Worm (Caenorhabditis elegans): Measurements from ENCODE around the gene C37C3.1.

The C37C3.1 gene

ce11 chrV:7822655-7823054, 35.1 kb upstream of the C37C3.1 start (continued):
- TF ChIP-seq zip-5 (tag; optimal IDR thresholded peaks at IDR 0.05), result no peak
- peak; percentile 98 for TF ChIP-seq unc-55 (GFP tag; optimal IDR thresholded peaks at IDR 0.05)
- no peak for TF ChIP-seq unc-42 (tag; optimal IDR thresholded peaks at IDR 0.05)
- TF ChIP-seq mec-3 (tag; optimal IDR thresholded peaks at IDR 0.05; ENCODE audit: borderline replicate concordance), result no peak
- peak; percentile 16 for TF ChIP-seq nfya-1 (tag; optimal IDR thresholded peaks at IDR 0.05)
- no peak for TF ChIP-seq T23F11.4 (GFP tag; optimal IDR thresholded peaks at IDR 0.05)
- no peak for TF ChIP-seq hlh-30 (tag; optimal IDR thresholded peaks at IDR 0.05; ENCODE audit: insufficient read depth)
- no peak for TF ChIP-seq ceh-19 (GFP tag; optimal IDR thresholded peaks at IDR 0.05)

- TF ChIP-seq unc-55 (GFP tag; optimal IDR thresholded peaks at IDR 0.05) (peak; percentile 10), hlh-8 (tag; optimal IDR thresholded peaks at IDR 0.05) (peak; percentile 58), ref-2 (tag; optimal IDR thresholded peaks at IDR 0.05) (no peak)
These were observed 33.6 kb upstream of the C37C3.1 start for ce11 chrV:7824138-7824537.

DNA sequence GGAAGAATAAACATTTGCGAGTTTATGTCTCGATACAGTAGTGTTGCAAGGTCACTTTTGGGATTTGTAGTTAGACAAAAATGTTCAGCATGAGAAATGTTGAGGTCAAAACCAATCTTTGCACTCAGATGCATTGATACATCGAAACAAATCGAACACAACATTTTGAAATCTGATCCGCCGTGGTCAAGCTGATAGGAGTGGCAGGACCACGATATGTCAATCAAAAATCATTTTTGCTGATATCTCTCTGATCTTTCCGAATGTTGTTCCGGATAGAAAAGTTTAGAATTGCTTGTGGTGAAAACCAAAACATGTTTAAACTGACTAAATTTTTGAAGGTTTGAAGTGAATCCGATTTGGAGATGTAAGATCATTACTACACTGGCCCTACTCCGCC, 31.9 kb upstream of the C37C3.1 start:
- TF ChIP-seq nhr-11 (tag; optimal IDR thresholded peaks at IDR 0.05) (no peak), hlh-6 (tag; optimal IDR thresholded peaks at IDR 0.05) (no peak), unc-55 (GFP tag; optimal IDR thresholded peaks at IDR 0.05) (peak; percentile 58), ceh-9 (tag; optimal IDR thresholded peaks at IDR 0.05) (no peak)

ce11 chrV:7826362-7826761, 31.4 kb upstream of the C37C3.1 start:
- peak; percentile 64 for TF ChIP-seq hlh-8 (tag; optimal IDR thresholded peaks at IDR 0.05)
- TF ChIP-seq nhr-11 (tag; optimal IDR thresholded peaks at IDR 0.05), result no peak
- TF ChIP-seq hlh-6 (tag; optimal IDR thresholded peaks at IDR 0.05), result no peak
- TF ChIP-seq dve-1 (tag; optimal IDR thresholded peaks at IDR 0.05), result no peak
- peak; percentile 3 for TF ChIP-seq unc-55 (GFP tag; optimal IDR thresholded peaks at IDR 0.05)

- TF ChIP-seq ama-1 (optimal IDR thresholded peaks at IDR 0.05), result no peak
These were observed 30.8 kb upstream of the C37C3.1 start, which contains the start of gene mig-6 for ce11 chrV:7826917-7827316. mig-6 (plus strand) TSS chrV:7827217.

DNA sequence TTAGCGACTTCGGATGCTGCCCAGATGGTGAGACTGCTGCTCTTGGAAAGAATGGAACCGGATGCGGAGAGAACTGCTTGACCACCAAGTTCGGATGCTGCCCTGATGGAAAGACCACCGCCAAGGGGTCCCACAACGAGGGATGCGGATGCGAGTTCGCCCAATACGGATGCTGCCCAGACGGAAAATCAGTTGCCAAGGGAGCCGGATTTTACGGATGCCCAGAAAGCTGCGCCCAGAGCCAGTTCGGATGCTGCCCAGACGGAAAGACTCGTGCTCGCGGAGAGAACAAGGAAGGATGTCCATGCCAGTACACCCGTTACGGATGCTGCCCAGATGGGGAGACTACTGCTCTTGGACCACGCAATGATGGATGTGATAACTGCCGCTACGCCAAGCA, 26.8 kb upstream of the C37C3.1 start:
- TF ChIP-seq F13H6.1 (tag; optimal IDR thresholded peaks at IDR 0.05), result no peak
- TF ChIP-seq dmd-4 (tag; optimal IDR thresholded peaks at IDR 0.05; ENCODE audit: borderline replicate concordance), result no peak
- no peak for TF ChIP-seq hlh-8 (tag; optimal IDR thresholded peaks at IDR 0.05)
- no peak for TF ChIP-seq tbx-2 (tag; optimal IDR thresholded peaks at IDR 0.05)
- no peak for TF ChIP-seq unc-86 (tag; optimal IDR thresholded peaks at IDR 0.05)
- no peak for TF ChIP-seq madf-2 (tag; optimal IDR thresholded peaks at IDR 0.05)
- TF ChIP-seq unc-42 (tag; optimal IDR thresholded peaks at IDR 0.05), result no peak
- TF ChIP-seq ttx-3 (tag; optimal IDR thresholded peaks at IDR 0.05), result no peak
- TF ChIP-seq nfya-1 (tag; optimal IDR thresholded peaks at IDR 0.05), result no peak
- no peak for TF ChIP-seq ets-4 (tag; optimal IDR thresholded peaks at IDR 0.05)
- no peak for TF ChIP-seq pros-1 (tag; optimal IDR thresholded peaks at IDR 0.05)
- TF ChIP-seq ceh-24 (tag; optimal IDR thresholded peaks at IDR 0.05), result no peak
- no peak for TF ChIP-seq nhr-11 (tag; optimal IDR thresholded peaks at IDR 0.05)
- TF ChIP-seq ceh-18 (tag; optimal IDR thresholded peaks at IDR 0.05), result no peak

DNA sequence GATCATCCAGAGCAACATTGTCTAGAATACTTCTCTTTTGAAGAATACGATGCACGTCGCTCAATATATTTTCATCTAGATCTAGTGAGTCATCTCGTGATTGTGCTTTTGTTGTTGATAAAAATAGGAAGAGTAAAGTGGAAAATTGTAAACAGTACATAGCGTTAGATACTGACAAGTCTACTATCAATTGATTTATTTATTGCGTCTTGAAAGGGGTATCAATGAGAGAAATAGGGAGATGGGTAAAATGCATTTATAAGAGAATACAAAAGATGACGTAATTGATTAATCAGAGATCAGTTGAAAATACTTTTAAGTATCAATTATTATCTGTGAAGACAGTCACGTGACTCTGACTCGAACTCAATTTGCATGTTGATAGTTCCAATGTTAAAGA, 20.9 kb upstream of the C37C3.1 start, which contains the start of gene txt-5:
Gene txt-5, minus strand, starts transcription at position 224 of the 400 bp plus-strand sequence.
- TF ChIP-seq hlh-30 (tag; optimal IDR thresholded peaks at IDR 0.05; ENCODE audit: insufficient read depth) (peak; percentile 39), tbx-2 (tag; optimal IDR thresholded peaks at IDR 0.05) (no peak)

DNA sequence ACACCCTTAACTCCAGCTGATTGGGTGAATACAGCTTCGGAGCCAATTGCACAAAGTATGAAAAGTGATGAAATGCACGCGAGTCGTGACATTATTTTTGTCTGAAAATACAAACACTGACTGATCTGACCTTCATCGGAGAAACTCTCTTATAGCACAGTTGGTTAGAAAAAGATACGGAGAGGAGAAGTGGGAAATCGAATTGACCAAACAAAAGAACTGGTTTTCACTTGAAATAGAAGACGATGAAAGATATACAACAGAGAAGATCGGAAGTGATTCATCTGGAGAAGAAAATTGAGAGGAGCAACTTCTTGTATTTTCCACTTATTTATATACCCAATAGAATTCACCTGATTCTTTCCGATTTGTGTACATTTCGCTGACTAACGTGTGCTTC, 20.0 kb upstream of the C37C3.1 start, which contains the start of gene ttr-33:
Gene ttr-33, minus strand, starts transcription at position 101 of the 400 bp plus-strand sequence.
- TF ChIP-seq tbx-2 (tag; optimal IDR thresholded peaks at IDR 0.05) (no peak), unc-86 (tag; optimal IDR thresholded peaks at IDR 0.05) (no peak), ceh-9 (tag; optimal IDR thresholded peaks at IDR 0.05) (no peak), ref-2 (tag; optimal IDR thresholded peaks at IDR 0.05) (no peak), ama-1 (optimal IDR thresholded peaks at IDR 0.05) (no peak), hlh-13 (GFP tag; optimal IDR thresholded peaks at IDR 0.05) (no peak), ceh-2 (tag; optimal IDR thresholded peaks at IDR 0.05) (no peak), elt-4 (tag; optimal IDR thresholded peaks at IDR 0.05) (no peak), che-1 (tag; optimal IDR thresholded peaks at IDR 0.05) (no peak)

All from whole organism, late embryonic.